Worm (Caenorhabditis elegans) whole organism, L3 larva: Measurements from ENCODE around the gene F44E2.7.

Experiments
- R02D3.7 ChIP-seq: fragments of 150-350 bp; optimal IDR thresholded peaks from 2 replicates; lab custom pipeline; 2014; ENCODE audit warnings: missing biosample characterization, missing genetic modification characterization
- ZK546.5 ChIP-seq: sonication (generic microtip); optimal IDR thresholded peaks from 2 replicates; lab custom pipeline; 2017; ENCODE audit warnings: missing biosample characterization, missing genetic modification characterization
- aly-2 ChIP-seq: fragments of 150-350 bp; optimal IDR thresholded peaks from 2 replicates; lab custom pipeline; 2014; ENCODE audit warnings: missing biosample characterization, missing genetic modification characterization
- ama-1 ChIP-seq: fragments of 150-350 bp; optimal IDR thresholded peaks from 2 replicates; lab custom pipeline; 2018
- ceh-16 ChIP-seq: sonication (generic microtip); optimal IDR thresholded peaks from 2 replicates; lab custom pipeline; 2017; ENCODE audit warnings: missing biosample characterization, missing genetic modification characterization
- ceh-28 ChIP-seq: fragments of 150-350 bp; optimal IDR thresholded peaks from 2 replicates; lab custom pipeline; 2014; ENCODE audit warnings: missing biosample characterization, missing genetic modification reagents, missing genetic modification characterization
- ceh-82 ChIP-seq: fragments of 150-350 bp; optimal IDR thresholded peaks from 2 replicates; lab custom pipeline; 2014; ENCODE audit warnings: missing biosample characterization, missing genetic modification characterization
- ceh-9 ChIP-seq: sonication (generic microtip); optimal IDR thresholded peaks from 2 replicates; lab custom pipeline; 2018; ENCODE audit warnings: missing biosample characterization, missing genetic modification characterization
- daf-12 ChIP-seq: fragments of 150-350 bp; optimal IDR thresholded peaks from 2 replicates; lab custom pipeline; 2014; ENCODE audit warnings: missing biosample characterization, missing genetic modification reagents, missing genetic modification characterization
- egl-27 ChIP-seq: sonication (generic microtip); optimal IDR thresholded peaks from 4 replicates; lab custom pipeline; 2017; ENCODE audit warnings: missing biosample characterization, missing genetic modification reagents, missing genetic modification characterization
- egl-5 ChIP-seq: fragments of 150-350 bp; optimal IDR thresholded peaks from 2 replicates; lab custom pipeline; 2017; ENCODE audit warnings: missing biosample characterization, missing genetic modification reagents, missing genetic modification characterization, inconsistent platforms
- elt-2 ChIP-seq: sonication (generic microtip); optimal IDR thresholded peaks from 2 replicates; lab custom pipeline; 2016; ENCODE audit warnings: missing genetic modification reagents, mild to moderate bottlenecking, missing genetic modification characterization, missing compliant biosample characterization
- elt-3 ChIP-seq, 3 experiments: fragments of 150-350 bp in 1 of 3; sonication (generic microtip) in 2 of 3; optimal IDR thresholded peaks; 2 replicates in 2 of 3; 4 replicates in 1 of 3; lab custom pipeline; 2014 to 2017; ENCODE audit warnings: missing biosample characterization in 3 of 3, missing genetic modification characterization in 3 of 3
- eor-1 ChIP-seq, 2 experiments: fragments of 150-350 bp; optimal IDR thresholded peaks; 2 replicates each; lab custom pipeline; 2014 to 2018; ENCODE audit warnings: missing biosample characterization in 2 of 2, missing genetic modification characterization in 2 of 2
- fkh-10 ChIP-seq: sonication (generic microtip); optimal IDR thresholded peaks from 2 replicates; lab custom pipeline; 2017; ENCODE audit warnings: missing biosample characterization, missing genetic modification reagents, missing genetic modification characterization
- fkh-2 ChIP-seq: fragments of 150-350 bp; optimal IDR thresholded peaks from 2 replicates; lab custom pipeline; 2014; ENCODE audit warnings: missing biosample characterization, missing genetic modification reagents, missing genetic modification characterization
- jun-1 ChIP-seq: fragments of 150-350 bp; optimal IDR thresholded peaks from 2 replicates; lab custom pipeline; 2014; ENCODE audit warnings: missing biosample characterization, missing genetic modification reagents, missing genetic modification characterization
- lin-15B ChIP-seq: fragments of 150-350 bp; optimal IDR thresholded peaks from 2 replicates; lab custom pipeline; 2014; ENCODE audit warnings: missing biosample characterization, missing genetic modification characterization
- lin-39 ChIP-seq: fragments of 150-350 bp; optimal IDR thresholded peaks from 2 replicates; lab custom pipeline; 2018; ENCODE audit warnings: missing biosample characterization, missing genetic modification reagents, missing genetic modification characterization
- lsy-12 ChIP-seq: sonication (generic microtip); optimal IDR thresholded peaks from 2 replicates; lab custom pipeline; 2016; ENCODE audit warnings: mild to moderate bottlenecking, missing genetic modification characterization, missing compliant biosample characterization
- mml-1 ChIP-seq: fragments of 150-350 bp; sonication (generic microtip); optimal IDR thresholded peaks from 3 replicates; lab custom pipeline; 2014; ENCODE audit warnings: missing biosample characterization, missing genetic modification characterization
- nfya-1 ChIP-seq: sonication (generic microtip); optimal IDR thresholded peaks from 2 replicates; lab custom pipeline; 2017; ENCODE audit warnings: missing genetic modification characterization, mild to moderate bottlenecking, missing compliant biosample characterization, antibody characterized with exemption, moderate library complexity; ENCODE audit not compliant: insufficient read depth
- nhr-11 ChIP-seq: fragments of 150-350 bp; optimal IDR thresholded peaks from 2 replicates; lab custom pipeline; 2014; ENCODE audit warnings: missing biosample characterization, missing genetic modification characterization
- nhr-12 ChIP-seq: fragments of 150-350 bp; optimal IDR thresholded peaks from 2 replicates; lab custom pipeline; 2014; ENCODE audit warnings: missing biosample characterization, missing genetic modification characterization
- nhr-23 ChIP-seq: fragments of 150-350 bp; optimal IDR thresholded peaks from 2 replicates; lab custom pipeline; 2014; ENCODE audit warnings: missing biosample characterization, missing genetic modification reagents, missing genetic modification characterization
- nhr-237 ChIP-seq: fragments of 150-350 bp; optimal IDR thresholded peaks from 2 replicates; lab custom pipeline; 2014; ENCODE audit warnings: missing biosample characterization, missing genetic modification characterization
- nhr-25 ChIP-seq: sonication (generic microtip); optimal IDR thresholded peaks from 2 replicates; lab custom pipeline; 2017; ENCODE audit warnings: missing biosample characterization, missing genetic modification characterization
- nhr-67 ChIP-seq: fragments of 150-350 bp; optimal IDR thresholded peaks from 2 replicates; lab custom pipeline; 2014; ENCODE audit warnings: missing biosample characterization, missing genetic modification characterization
- nhr-76 ChIP-seq: fragments of 150-350 bp; sonication (generic microtip); optimal IDR thresholded peaks from 5 replicates; lab custom pipeline; 2014; ENCODE audit warnings: missing biosample characterization, missing genetic modification characterization
- nhr-77 ChIP-seq: fragments of 150-350 bp; optimal IDR thresholded peaks from 2 replicates; lab custom pipeline; 2014; ENCODE audit warnings: missing biosample characterization, missing genetic modification characterization
- pha-4 ChIP-seq: fragments of 150-350 bp; optimal IDR thresholded peaks from 2 replicates; lab custom pipeline; 2014; ENCODE audit warnings: missing biosample characterization, missing genetic modification reagents, missing genetic modification characterization
- pqm-1 ChIP-seq: fragments of 150-350 bp; optimal IDR thresholded peaks from 2 replicates; lab custom pipeline; 2017; ENCODE audit warnings: missing biosample characterization, missing genetic modification characterization, inconsistent platforms
- sea-2 ChIP-seq: fragments of 150-350 bp; sonication (generic microtip); optimal IDR thresholded peaks from 4 replicates; lab custom pipeline; 2014; ENCODE audit warnings: missing biosample characterization, missing genetic modification reagents, missing genetic modification characterization
- skn-1 ChIP-seq: fragments of 150-350 bp; optimal IDR thresholded peaks from 2 replicates; lab custom pipeline; 2014; ENCODE audit warnings: missing biosample characterization, missing genetic modification characterization
- snpc-4 ChIP-seq: fragments of 150-350 bp; optimal IDR thresholded peaks from 2 replicates; lab custom pipeline; 2014; ENCODE audit warnings: missing biosample characterization, missing genetic modification characterization
- tbx-2 ChIP-seq: sonication (generic microtip); optimal IDR thresholded peaks from 2 replicates; lab custom pipeline; 2016; ENCODE audit warnings: mild to moderate bottlenecking, missing genetic modification characterization, missing compliant biosample characterization
- unc-39 ChIP-seq: sonication (generic microtip); optimal IDR thresholded peaks from 4 replicates; lab custom pipeline; 2017; ENCODE audit warnings: missing biosample characterization, missing genetic modification characterization
- unc-62 ChIP-seq: fragments of 150-350 bp; sonication (generic microtip); optimal IDR thresholded peaks from 4 replicates; lab custom pipeline; 2014; ENCODE audit warnings: missing biosample characterization, missing genetic modification reagents, missing genetic modification characterization
- ztf-11 ChIP-seq: fragments of 150-350 bp; optimal IDR thresholded peaks from 2 replicates; lab custom pipeline; 2014; ENCODE audit warnings: missing biosample characterization, missing genetic modification characterization
- ztf-4 ChIP-seq: fragments of 150-350 bp; optimal IDR thresholded peaks from 2 replicates; lab custom pipeline; 2014; ENCODE audit warnings: missing biosample characterization, missing genetic modification characterization

The F44E2.7 gene

DNA sequence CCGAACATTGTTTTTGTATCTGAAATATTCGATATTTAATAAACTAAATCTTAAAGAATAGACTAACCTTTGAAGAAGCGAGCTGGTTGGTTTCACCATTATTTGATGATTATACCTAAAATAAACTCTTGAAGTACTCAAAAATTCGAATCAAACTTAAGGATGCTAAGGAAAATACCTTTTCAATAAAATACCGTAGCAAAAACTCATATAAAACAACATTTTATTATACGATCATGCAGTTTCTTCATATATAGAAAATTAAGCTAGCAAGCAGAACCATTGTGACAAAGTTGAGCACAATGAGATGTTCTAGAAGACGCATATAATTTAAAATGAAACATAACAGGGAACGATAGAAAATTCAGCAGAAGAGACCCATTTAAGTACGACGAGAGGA lies at the start of gene F44E2.7:
TSS of gene F44E2.7 (minus strand) at position 101 of the 400 bp plus-strand sequence.
- TF ChIP-seq fkh-10 (no peak), nhr-77 (tag; lab: Kevin White, UChicago) (no peak), ceh-82 (tag; lab: Kevin White, UChicago) (no peak)

DNA sequence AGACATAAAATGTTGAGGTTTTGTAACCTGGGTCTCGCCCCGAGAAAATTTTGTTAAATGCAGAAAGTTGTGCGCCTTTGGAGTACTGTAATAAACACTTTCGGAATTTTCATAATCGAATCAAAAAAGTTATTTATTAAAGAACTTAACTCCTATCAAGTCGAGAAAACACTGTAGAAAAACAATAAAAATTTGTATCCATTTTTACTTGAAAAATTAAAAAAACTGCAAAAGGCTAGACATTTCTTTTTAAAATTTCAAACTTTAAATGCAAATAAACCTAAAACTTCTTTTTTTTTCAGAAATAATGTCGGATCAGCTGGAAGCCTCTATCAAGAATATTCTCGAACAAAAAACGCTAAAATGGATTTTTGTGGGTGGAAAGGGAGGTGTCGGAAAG lies 46.5 kb upstream of the F44E2.7 start, which contains the start of gene asna-1:
TSS of gene asna-1 (plus strand) at position 301 of the 400 bp plus-strand sequence.
- no peak for TF ChIP-seq ceh-82 (tag; lab: Kevin White, UChicago)
- no peak for TF ChIP-seq fkh-10
- no peak for TF ChIP-seq nhr-76 (tag; lab: Kevin White, UChicago)
- no peak for TF ChIP-seq pha-4 (tag; lab: Kevin White, UChicago)
- no peak for TF ChIP-seq nhr-23 (tag; lab: Kevin White, UChicago)
- no peak for TF ChIP-seq tbx-2 (tag; lab: Kevin White, UChicago)
- no peak for TF ChIP-seq pqm-1 (tag; lab: Kevin White, UChicago)
- no peak for TF ChIP-seq mml-1 (tag; lab: Kevin White, UChicago)
- no peak for TF ChIP-seq R02D3.7
- TF ChIP-seq elt-3 (tag; optimal IDR thresholded peaks at IDR 0.05; lab: Kevin White, UChicago), result no peak
- TF ChIP-seq ceh-16 (tag; lab: Kevin White, UChicago), result no peak
- no peak for TF ChIP-seq nhr-67
- no peak for TF ChIP-seq eor-1 (tag; optimal IDR thresholded peaks at IDR 0.05; lab: Kevin White, UChicago)
- TF ChIP-seq lin-15B, result no peak
- no peak for TF ChIP-seq nhr-237 (tag; lab: Kevin White, UChicago)
- no peak for TF ChIP-seq jun-1 (tag; lab: Kevin White, UChicago)
- TF ChIP-seq daf-12, result no peak
- TF ChIP-seq lin-39 (tag; lab: Kevin White, UChicago), result no peak
- TF ChIP-seq ZK546.5 (tag; lab: Kevin White, UChicago), result no peak

ce11 chrIII:8893464-8893863 lies 45.2 kb upstream of the F44E2.7 start, which contains the start of gene ZK637.4:
TSS of gene ZK637.4 (plus strand) at chrIII:8893764.
- TF ChIP-seq nhr-77 (tag; lab: Kevin White, UChicago), result no peak
- TF ChIP-seq jun-1 (tag; lab: Kevin White, UChicago), result no peak
- no peak for TF ChIP-seq snpc-4 (tag; lab: Kevin White, UChicago)
- TF ChIP-seq pha-4 (tag; lab: Kevin White, UChicago), result no peak
- no peak for TF ChIP-seq ztf-4 (tag; lab: Kevin White, UChicago)
- no peak for TF ChIP-seq egl-5 (tag; lab: Kevin White, UChicago)
- TF ChIP-seq ztf-11 (tag; lab: Kevin White, UChicago), result no peak
- TF ChIP-seq tbx-2 (tag; lab: Kevin White, UChicago), result no peak
- TF ChIP-seq sea-2, result no peak
- TF ChIP-seq ama-1 (lab: Kevin White, UChicago), result no peak
- no peak for TF ChIP-seq lsy-12 (tag; lab: Kevin White, UChicago)
- no peak for TF ChIP-seq pqm-1 (tag; lab: Kevin White, UChicago)
- TF ChIP-seq unc-39 (tag; lab: Kevin White, UChicago), result no peak
- TF ChIP-seq eor-1 (tag; optimal IDR thresholded peaks at IDR 0.05; lab: Kevin White, UChicago), result no peak
- TF ChIP-seq nhr-76 (tag; lab: Kevin White, UChicago), result no peak

DNA sequence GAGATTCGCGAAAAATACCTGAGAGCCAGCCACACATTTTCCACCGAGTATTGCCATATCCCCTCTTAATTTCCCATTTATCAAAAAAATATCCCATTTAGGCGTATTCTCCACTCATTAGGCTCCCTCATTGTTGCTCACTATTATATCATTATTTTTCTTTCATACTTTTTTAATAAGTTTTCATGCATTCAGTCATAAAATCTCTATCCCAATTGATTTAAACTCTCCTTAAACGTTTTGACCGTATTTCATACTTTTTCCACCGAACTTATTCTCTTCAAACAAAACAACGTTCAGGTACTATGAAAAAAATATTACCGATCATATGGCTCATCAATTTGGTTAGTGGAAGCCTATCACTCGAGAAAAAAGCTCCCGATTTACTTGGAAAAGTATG lies 41.7 kb upstream of the F44E2.7 start, which contains the start of gene lnkn-1:
TSS of gene lnkn-1 (plus strand) at position 301 of the 400 bp plus-strand sequence.
- TF ChIP-seq aly-2 (tag; lab: Kevin White, UChicago) (no peak), fkh-10 (no peak), ZK546.5 (tag; lab: Kevin White, UChicago) (no peak), elt-3 (tag; optimal IDR thresholded peaks at IDR 0.05; lab: Kevin White, UChicago) (no peak), snpc-4 (tag; lab: Kevin White, UChicago) (no peak), ama-1 (lab: Kevin White, UChicago) (no peak), elt-2 (tag; lab: Kevin White, UChicago) (no peak), ceh-28 (tag; lab: Kevin White, UChicago) (no peak), ceh-9 (no peak)

DNA sequence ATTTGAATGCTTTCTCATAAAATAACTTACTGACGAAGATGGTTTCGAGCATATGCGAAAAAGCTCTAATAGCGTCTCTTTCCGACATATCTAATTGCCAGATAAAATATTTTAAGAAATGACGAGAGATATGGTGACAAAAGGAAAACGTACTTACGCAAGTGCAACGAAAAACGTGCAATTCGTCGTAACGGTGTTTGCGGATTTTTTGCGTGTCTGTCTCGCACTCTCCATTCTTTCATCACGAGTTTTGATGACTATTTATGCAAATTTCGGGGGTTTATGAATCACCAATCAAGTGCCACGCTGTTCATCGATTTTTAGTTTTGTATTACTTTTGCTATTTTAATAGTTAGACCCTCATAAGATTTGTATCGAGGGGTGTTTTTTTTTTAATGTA lies 40.7 kb upstream of the F44E2.7 start, which contains the start of gene ZK637.14:
TSS of gene ZK637.14 (minus strand) at position 201 of the 400 bp plus-strand sequence.
- TF ChIP-seq lsy-12 (tag; lab: Kevin White, UChicago) (no peak), aly-2 (tag; lab: Kevin White, UChicago) (no peak), ztf-11 (tag; lab: Kevin White, UChicago) (no peak), pqm-1 (tag; lab: Kevin White, UChicago) (peak; percentile 65), nhr-23 (tag; lab: Kevin White, UChicago) (peak; percentile 19), nfya-1 (tag; lab: Kevin White, UChicago) (peak; percentile 77), unc-62 (GFP tag; lab: Kevin White, UChicago) (no peak), ceh-28 (tag; lab: Kevin White, UChicago) (no peak), mml-1 (tag; lab: Kevin White, UChicago) (no peak), skn-1 (peak; percentile 92), ceh-16 (tag; lab: Kevin White, UChicago) (no peak), ztf-4 (tag; lab: Kevin White, UChicago) (no peak), ceh-82 (tag; lab: Kevin White, UChicago) (no peak), elt-3 (tag; optimal IDR thresholded peaks at IDR 0.05; lab: Kevin White, UChicago) (no peak), nhr-76 (tag; lab: Kevin White, UChicago) (no peak), fkh-2 (tag; lab: Kevin White, UChicago) (no peak), nhr-25 (tag; lab: Kevin White, UChicago) (peak; percentile 22), snpc-4 (tag; lab: Kevin White, UChicago) (peak; percentile 47), sea-2 (no peak), unc-39 (tag; lab: Kevin White, UChicago) (no peak), nhr-12 (tag; lab: Kevin White, UChicago) (no peak), tbx-2 (tag; lab: Kevin White, UChicago) (no peak), egl-27 (tag; lab: Kevin White, UChicago) (no peak), R02D3.7 (no peak), jun-1 (tag; lab: Kevin White, UChicago) (peak; percentile 41), daf-12 (no peak), egl-5 (tag; lab: Kevin White, UChicago) (peak; percentile 20), nhr-11 (tag; lab: Kevin White, UChicago) (no peak), ceh-9 (no peak), nhr-67 (no peak)
